Worm (Caenorhabditis elegans): ENCODE data around the gene C44C10.12.

DNA sequence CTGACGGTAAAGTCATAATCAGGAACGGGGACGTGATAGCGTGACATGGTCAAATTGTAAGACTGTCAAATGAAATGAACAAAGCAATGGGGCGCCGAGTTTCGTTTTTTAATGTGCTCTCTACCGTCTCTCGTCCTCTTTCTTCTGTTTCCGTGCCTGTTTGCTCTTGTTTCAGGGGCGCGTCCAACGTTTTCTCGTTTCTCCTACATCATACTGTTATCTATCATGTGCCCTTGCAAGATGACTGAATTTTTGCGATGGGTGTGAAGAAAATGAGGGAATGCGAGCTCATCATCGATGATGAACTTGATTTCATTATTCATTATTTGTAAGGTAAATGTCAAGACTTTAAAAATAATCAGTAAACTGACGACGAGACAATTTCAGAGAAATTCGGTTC, 15.9 kb upstream of the C44C10.12 start, which contains the start of gene T04F8.7:
- no peak for TF ChIP-seq hnd-1 (tag; optimal IDR thresholded peaks at IDR 0.05)
- no peak for TF ChIP-seq ama-1 (optimal IDR thresholded peaks at IDR 0.05)
- no peak for TF ChIP-seq flt-1 (GFP tag; IDR thresholded peaks at IDR 0.05)
- no peak for TF ChIP-seq scrt-1 (GFP tag; IDR thresholded peaks at IDR 0.05)
- no peak for TF ChIP-seq tbx-37 (GFP tag; conservative IDR thresholded peaks at IDR 0.05)
- TF ChIP-seq F13C5.2 (tag; optimal IDR thresholded peaks at IDR 0.05), result no peak
- TF ChIP-seq pes-1 (GFP tag; IDR thresholded peaks at IDR 0.05), result no peak
- TF ChIP-seq tra-4 (tag; optimal IDR thresholded peaks at IDR 0.05), result no peak
- TF ChIP-seq hmbx-1 (tag; optimal IDR thresholded peaks at IDR 0.05), result no peak
- no peak for TF ChIP-seq sea-1 (GFP tag; conservative IDR thresholded peaks at IDR 0.05)
- TF ChIP-seq ets-7 (tag; optimal IDR thresholded peaks at IDR 0.05), result no peak
- TF ChIP-seq ceh-36 (tag; optimal IDR thresholded peaks at IDR 0.05), result no peak
- TF ChIP-seq tbx-11 (GFP tag; IDR thresholded peaks at IDR 0.05), result no peak
